Worm (Caenorhabditis elegans) whole organism, L4 larva: ENCODE measurements around the gene C05G5.3.

Experiments used
- Y75B8A.6 ChIP-seq: fragments of 200-800 bp; sonication (Bioruptor generic); IDR thresholded peaks from 2 replicates; pipeline ENCODE4 v1.3.6; 2022; ENCODE audit warnings: missing genetic modification reagents, missing genetic modification characterization, missing compliant biosample characterization
- lir-3 ChIP-seq: sonication (generic microtip); optimal IDR thresholded peaks from 2 replicates; lab custom pipeline; 2016; ENCODE audit warnings: mild to moderate bottlenecking, missing genetic modification characterization, missing compliant biosample characterization
- mdl-1 ChIP-seq, 2 experiments: fragments of 150-350 bp in 1 of 2; sonication (generic microtip) in 1 of 2; optimal IDR thresholded peaks; 2 replicates each; lab custom pipeline; 2014 to 2017; ENCODE audit warnings: missing biosample characterization in 2 of 2, missing genetic modification characterization in 2 of 2
- mxl-2 ChIP-seq: fragments of 200-800 bp; sonication (Bioruptor generic); conservative IDR thresholded peaks from 2 replicates; pipeline ENCODE4 v1.3.6; 2022; ENCODE audit warnings: missing genetic modification reagents, missing genetic modification characterization, missing compliant biosample characterization
- pha-4 ChIP-seq, 2 experiments: fragments of 150-350 bp in 1 of 2; fragments of 200-800 bp in 1 of 2; sonication (Bioruptor generic) in 1 of 2; IDR thresholded peaks in 1 of 2; optimal IDR thresholded peaks in 1 of 2; 2 replicates each; pipeline versions ENCODE4 v1.3.6 to Lab custom; 2014 to 2022; ENCODE audit warnings: missing genetic modification characterization in 2 of 2, missing genetic modification reagents in 2 of 2, missing biosample characterization in 1 of 2, missing compliant biosample characterization in 1 of 2
- spr-3 ChIP-seq: fragments of 200-800 bp; sonication (Bioruptor generic); optimal IDR thresholded peaks from 2 replicates; lab custom pipeline; 2018; ENCODE audit warnings: mild to moderate bottlenecking, missing genetic modification characterization, missing compliant biosample characterization
- ztf-11 ChIP-seq: fragments of 150-350 bp; optimal IDR thresholded peaks from 2 replicates; lab custom pipeline; 2014; ENCODE audit warnings: missing biosample characterization, missing genetic modification characterization

ce11 chrX:14778112-14778511 is 26.3 kb upstream of the C05G5.3 start:
- TF ChIP-seq spr-3 (GFP tag; lab: Kevin White, UChicago): no peak
- no peak for TF ChIP-seq mdl-1 (tag; optimal IDR thresholded peaks at IDR 0.05; lab: Kevin White, UChicago)
- no peak for TF ChIP-seq lir-3 (tag; lab: Kevin White, UChicago)
- no peak for TF ChIP-seq ztf-11 (tag; lab: Kevin White, UChicago)
- no peak for TF ChIP-seq mxl-2 (GFP tag; lab: Robert Waterston, UW)
- no peak for TF ChIP-seq Y75B8A.6 (GFP tag; lab: Robert Waterston, UW)
- no peak for TF ChIP-seq pha-4 (GFP tag; IDR thresholded peaks at IDR 0.05; lab: Robert Waterston, UW)
- TF ChIP-seq pha-4 (tag; optimal IDR thresholded peaks at IDR 0.05; lab: Kevin White, UChicago): no peak
